Worm (Caenorhabditis elegans) whole organism, L2 larva: Measurements from ENCODE around the gene Y59A8B.12.

Source experiments
- F13H6.1 ChIP-seq: sonication (generic microtip); optimal IDR thresholded peaks from 2 replicates; lab custom pipeline; 2016; ENCODE audit warnings: missing genetic modification characterization, missing compliant biosample characterization
- R02D3.7 ChIP-seq: fragments of 150-350 bp; optimal IDR thresholded peaks from 2 replicates; lab custom pipeline; 2014; ENCODE audit warnings: missing biosample characterization, missing genetic modification characterization
- ama-1 ChIP-seq: fragments of 150-350 bp; optimal IDR thresholded peaks from 2 replicates; lab custom pipeline; 2018; ENCODE audit warnings: inconsistent platforms
- egl-27 ChIP-seq: sonication (generic microtip); optimal IDR thresholded peaks from 3 replicates; lab custom pipeline; 2017; ENCODE audit warnings: missing biosample characterization, missing genetic modification reagents, missing genetic modification characterization
- nhr-11 ChIP-seq: fragments of 150-350 bp; optimal IDR thresholded peaks from 2 replicates; lab custom pipeline; 2014; ENCODE audit warnings: missing biosample characterization, missing genetic modification characterization
- nhr-237 ChIP-seq: fragments of 150-350 bp; optimal IDR thresholded peaks from 2 replicates; lab custom pipeline; 2014; ENCODE audit warnings: missing biosample characterization, missing genetic modification characterization
- skn-1 ChIP-seq: sonication (generic microtip); optimal IDR thresholded peaks from 2 replicates; lab custom pipeline; 2017; ENCODE audit warnings: missing biosample characterization, missing genetic modification characterization
- snpc-4 ChIP-seq: fragments of 150-350 bp; optimal IDR thresholded peaks from 2 replicates; lab custom pipeline; 2014; ENCODE audit warnings: missing biosample characterization, missing genetic modification characterization
- ztf-11 ChIP-seq: sonication (generic microtip); optimal IDR thresholded peaks from 2 replicates; lab custom pipeline; 2017; ENCODE audit warnings: missing biosample characterization, missing genetic modification characterization

DNA sequence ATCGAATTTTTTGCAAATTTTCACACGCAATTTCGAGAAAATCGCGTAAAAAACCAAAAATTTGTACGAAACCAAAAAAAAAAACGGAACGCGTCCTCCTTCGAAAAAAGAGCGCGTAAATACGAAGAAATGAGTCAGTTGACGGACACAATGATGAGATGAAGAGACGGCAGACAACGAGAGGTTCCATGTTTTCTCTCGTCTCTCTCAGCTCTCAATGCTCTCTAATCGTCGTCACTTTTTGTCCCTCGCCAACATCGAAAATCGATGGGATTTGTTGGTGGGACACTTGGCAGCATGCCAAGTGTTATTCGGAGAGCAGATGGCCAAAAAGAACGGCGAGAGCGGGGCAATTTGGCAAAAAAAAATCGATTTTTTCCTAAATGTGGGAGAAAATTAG is 6.9 kb downstream of the Y59A8B.12 start:
- TF ChIP-seq snpc-4 (peak; percentile 73), nhr-11 (tag; lab: Kevin White, UChicago) (no peak), skn-1 (no peak), nhr-237 (tag; lab: Kevin White, UChicago) (no peak), ztf-11 (no peak), ama-1 (lab: Kevin White, UChicago) (peak; percentile 30), F13H6.1 (tag; lab: Kevin White, UChicago) (peak; percentile 84), egl-27 (peak; percentile 77), R02D3.7 (no peak)
